Fruit fly (Drosophila melanogaster): Measurements from ENCODE around the gene bai.

Gene bai

dm6 chr3R:25027281-25028219 is 11.6 kb upstream of the bai start:
- TF ChIP-seq CG32121 (GFP tag; IDR thresholded peaks at IDR 0.05): 0 out of 2 replicates have a peak, but pooled peaks have one; percentile 28
- TF ChIP-seq CG15710 (tag; optimal IDR thresholded peaks at IDR 0.05): peak; percentile 36
- TF ChIP-seq Snoo (tag; optimal IDR thresholded peaks at IDR 0.05): peak; percentile 55
- no peak for TF ChIP-seq CG12605 (GFP tag; IDR thresholded peaks at IDR 0.05)
- TF ChIP-seq CG17806 (tag; optimal IDR thresholded peaks at IDR 0.05): peak; percentile 18
- no peak for TF ChIP-seq EcR (GFP tag; optimal IDR thresholded peaks at IDR 0.05)
- TF ChIP-seq fd96Ca (GFP tag; IDR thresholded peaks at IDR 0.05): 0 out of 3 replicates have a peak, but pooled peaks have one; percentile 35
- TF ChIP-seq CG9948 (tag; optimal IDR thresholded peaks at IDR 0.05): peak; percentile 25

- no peak for TF ChIP-seq Pif1B (GFP tag; optimal IDR thresholded peaks at IDR 0.05)
- no peak for TF ChIP-seq CG34367 (tag; optimal IDR thresholded peaks at IDR 0.05)
- no peak for TF ChIP-seq gl (tag; optimal IDR thresholded peaks at IDR 0.05)
- TF ChIP-seq CG17806 (tag; optimal IDR thresholded peaks at IDR 0.05): no peak
- no peak for TF ChIP-seq CG8301 (tag; optimal IDR thresholded peaks at IDR 0.05)
- no peak for TF ChIP-seq Snoo (tag; optimal IDR thresholded peaks at IDR 0.05)
- no peak for TF ChIP-seq CG10348 (GFP tag; IDR thresholded peaks at IDR 0.05)
- no peak for TF ChIP-seq rn (GFP tag; IDR thresholded peaks at IDR 0.05)
- no peak for TF ChIP-seq Pif1A (GFP tag; optimal IDR thresholded peaks at IDR 0.05)
- TF ChIP-seq CG14655 (GFP tag; optimal IDR thresholded peaks at IDR 0.05): no peak
- TF ChIP-seq fd96Ca (GFP tag; IDR thresholded peaks at IDR 0.05): no peak
- no peak for TF ChIP-seq CG12605 (GFP tag; IDR thresholded peaks at IDR 0.05)
- TF ChIP-seq Ets98B (GFP tag; IDR thresholded peaks at IDR 0.05): no peak
- no peak for TF ChIP-seq CG8159 (tag; optimal IDR thresholded peaks at IDR 0.05)
- no peak for TF ChIP-seq CG13204 (GFP tag; optimal IDR thresholded peaks at IDR 0.05)
- TF ChIP-seq EcR (GFP tag; optimal IDR thresholded peaks at IDR 0.05): no peak
- TF ChIP-seq CG15710 (tag; optimal IDR thresholded peaks at IDR 0.05): no peak
- TF ChIP-seq D1 (tag; optimal IDR thresholded peaks at IDR 0.05): no peak
- no peak for TF ChIP-seq CG9948 (tag; optimal IDR thresholded peaks at IDR 0.05)
Observed at dm6 chr3R:25032686-25033085, 6.5 kb upstream of the bai start.

- no peak for TF ChIP-seq CG10348 (GFP tag; IDR thresholded peaks at IDR 0.05)
- TF ChIP-seq CG14655 (GFP tag; optimal IDR thresholded peaks at IDR 0.05): no peak
- no peak for TF ChIP-seq CG13204 (GFP tag; optimal IDR thresholded peaks at IDR 0.05)
Observed at dm6 chr3R:25033142-25033586, 6.0 kb upstream of the bai start, which contains the start of gene Smg6. Gene Smg6 (minus strand): TSS chr3R:25033465.

dm6 chr3R:25036644-25037043 is 2.5 kb upstream of the bai start, which contains the start of gene CG31115:
Gene CG31115 (plus strand): TSS chr3R:25036944.
- TF ChIP-seq Ets98B (GFP tag; IDR thresholded peaks at IDR 0.05): no peak
- no peak for TF ChIP-seq gl (tag; optimal IDR thresholded peaks at IDR 0.05)
- TF ChIP-seq CG12605 (GFP tag; IDR thresholded peaks at IDR 0.05): no peak
- TF ChIP-seq rn (GFP tag; IDR thresholded peaks at IDR 0.05): no peak
- no peak for TF ChIP-seq CG4496 (GFP tag; IDR thresholded peaks at IDR 0.05)
- no peak for TF ChIP-seq fd96Ca (GFP tag; IDR thresholded peaks at IDR 0.05)
- no peak for TF ChIP-seq CG32121 (GFP tag; IDR thresholded peaks at IDR 0.05)
- TF ChIP-seq CG17806 (tag; optimal IDR thresholded peaks at IDR 0.05): no peak
- TF ChIP-seq CG9948 (tag; optimal IDR thresholded peaks at IDR 0.05): no peak
- TF ChIP-seq CG8301 (tag; optimal IDR thresholded peaks at IDR 0.05): no peak

dm6 chr3R:25044816-25045551 is 5.8 kb downstream of the bai start, which contains the start of gene 5PtaseI:
Gene 5PtaseI (minus strand): TSS chr3R:25045151.
- TF ChIP-seq CG10348 (GFP tag; IDR thresholded peaks at IDR 0.05): no peak
- TF ChIP-seq Pif1B (GFP tag; optimal IDR thresholded peaks at IDR 0.05): no peak
- TF ChIP-seq CG32121 (GFP tag; IDR thresholded peaks at IDR 0.05): no peak
- TF ChIP-seq gl (tag; optimal IDR thresholded peaks at IDR 0.05): no peak
- no peak for TF ChIP-seq fd96Ca (GFP tag; IDR thresholded peaks at IDR 0.05)
- no peak for TF ChIP-seq CG8159 (tag; optimal IDR thresholded peaks at IDR 0.05)
- no peak for TF ChIP-seq EcR (GFP tag; optimal IDR thresholded peaks at IDR 0.05)

- TF ChIP-seq CG10348 (GFP tag; IDR thresholded peaks at IDR 0.05) (no peak), CG32121 (GFP tag; IDR thresholded peaks at IDR 0.05) (no peak), Pif1A (GFP tag; optimal IDR thresholded peaks at IDR 0.05) (no peak), CG8301 (tag; optimal IDR thresholded peaks at IDR 0.05) (no peak), CG14655 (GFP tag; optimal IDR thresholded peaks at IDR 0.05) (no peak), gl (tag; optimal IDR thresholded peaks at IDR 0.05) (no peak), CG15710 (tag; optimal IDR thresholded peaks at IDR 0.05) (no peak), CG9948 (tag; optimal IDR thresholded peaks at IDR 0.05) (no peak), CG8159 (tag; optimal IDR thresholded peaks at IDR 0.05) (no peak), Pif1B (GFP tag; optimal IDR thresholded peaks at IDR 0.05) (no peak), CG34367 (tag; optimal IDR thresholded peaks at IDR 0.05) (no peak), rn (GFP tag; IDR thresholded peaks at IDR 0.05) (no peak)
Observed at dm6 chr3R:25046023-25046422, 6.8 kb downstream of the bai start, which contains the start of gene CG11786. Gene CG11786 (plus strand): TSS chr3R:25046323.
